Worm (Caenorhabditis elegans) whole organism, L3 larva: ENCODE measurements around the gene H35B03.1.

Experiments used
- R02D3.7 ChIP-seq: fragments of 150-350 bp; optimal IDR thresholded peaks from 2 replicates; lab custom pipeline; 2014; ENCODE audit warnings: missing biosample characterization, missing genetic modification characterization
- ZK546.5 ChIP-seq: sonication (generic microtip); optimal IDR thresholded peaks from 2 replicates; lab custom pipeline; 2017; ENCODE audit warnings: missing biosample characterization, missing genetic modification characterization
- aly-2 ChIP-seq: fragments of 150-350 bp; optimal IDR thresholded peaks from 2 replicates; lab custom pipeline; 2014; ENCODE audit warnings: missing biosample characterization, missing genetic modification characterization
- ama-1 ChIP-seq: fragments of 150-350 bp; optimal IDR thresholded peaks from 2 replicates; lab custom pipeline; 2018
- ceh-16 ChIP-seq: sonication (generic microtip); optimal IDR thresholded peaks from 2 replicates; lab custom pipeline; 2017; ENCODE audit warnings: missing biosample characterization, missing genetic modification characterization
- ceh-28 ChIP-seq: fragments of 150-350 bp; optimal IDR thresholded peaks from 2 replicates; lab custom pipeline; 2014; ENCODE audit warnings: missing biosample characterization, missing genetic modification reagents, missing genetic modification characterization
- ceh-82 ChIP-seq: fragments of 150-350 bp; optimal IDR thresholded peaks from 2 replicates; lab custom pipeline; 2014; ENCODE audit warnings: missing biosample characterization, missing genetic modification characterization
- ceh-9 ChIP-seq: sonication (generic microtip); optimal IDR thresholded peaks from 2 replicates; lab custom pipeline; 2018; ENCODE audit warnings: missing biosample characterization, missing genetic modification characterization
- daf-12 ChIP-seq: fragments of 150-350 bp; optimal IDR thresholded peaks from 2 replicates; lab custom pipeline; 2014; ENCODE audit warnings: missing biosample characterization, missing genetic modification reagents, missing genetic modification characterization
- egl-27 ChIP-seq: sonication (generic microtip); optimal IDR thresholded peaks from 4 replicates; lab custom pipeline; 2017; ENCODE audit warnings: missing biosample characterization, missing genetic modification reagents, missing genetic modification characterization
- egl-5 ChIP-seq: fragments of 150-350 bp; optimal IDR thresholded peaks from 2 replicates; lab custom pipeline; 2017; ENCODE audit warnings: missing biosample characterization, missing genetic modification reagents, missing genetic modification characterization, inconsistent platforms
- elt-1 ChIP-seq: fragments of 150-350 bp; optimal IDR thresholded peaks from 2 replicates; lab custom pipeline; 2014; ENCODE audit warnings: missing biosample characterization, missing genetic modification characterization
- elt-2 ChIP-seq: sonication (generic microtip); optimal IDR thresholded peaks from 2 replicates; lab custom pipeline; 2016; ENCODE audit warnings: missing genetic modification reagents, mild to moderate bottlenecking, missing genetic modification characterization, missing compliant biosample characterization
- elt-3 ChIP-seq, 3 experiments: fragments of 150-350 bp in 1 of 3; sonication (generic microtip) in 2 of 3; optimal IDR thresholded peaks; 2 replicates in 2 of 3; 4 replicates in 1 of 3; lab custom pipeline; 2014 to 2017; ENCODE audit warnings: missing biosample characterization in 3 of 3, missing genetic modification characterization in 3 of 3
- eor-1 ChIP-seq, 2 experiments: fragments of 150-350 bp; optimal IDR thresholded peaks; 2 replicates each; lab custom pipeline; 2014 to 2018; ENCODE audit warnings: missing biosample characterization in 2 of 2, missing genetic modification characterization in 2 of 2
- fkh-10 ChIP-seq: sonication (generic microtip); optimal IDR thresholded peaks from 2 replicates; lab custom pipeline; 2017; ENCODE audit warnings: missing biosample characterization, missing genetic modification reagents, missing genetic modification characterization
- fkh-2 ChIP-seq: fragments of 150-350 bp; optimal IDR thresholded peaks from 2 replicates; lab custom pipeline; 2014; ENCODE audit warnings: missing biosample characterization, missing genetic modification reagents, missing genetic modification characterization
- fos-1 ChIP-seq: fragments of 150-350 bp; optimal IDR thresholded peaks from 2 replicates; lab custom pipeline; 2014; ENCODE audit warnings: missing biosample characterization, missing genetic modification characterization
- hmg-11 ChIP-seq: sonication (generic microtip); optimal IDR thresholded peaks from 2 replicates; lab custom pipeline; 2016; ENCODE audit warnings: missing genetic modification characterization, missing compliant biosample characterization
- jun-1 ChIP-seq: fragments of 150-350 bp; optimal IDR thresholded peaks from 2 replicates; lab custom pipeline; 2014; ENCODE audit warnings: missing biosample characterization, missing genetic modification reagents, missing genetic modification characterization
- lin-15B ChIP-seq: fragments of 150-350 bp; optimal IDR thresholded peaks from 2 replicates; lab custom pipeline; 2014; ENCODE audit warnings: missing biosample characterization, missing genetic modification characterization
- lin-39 ChIP-seq: fragments of 150-350 bp; optimal IDR thresholded peaks from 2 replicates; lab custom pipeline; 2018; ENCODE audit warnings: missing biosample characterization, missing genetic modification reagents, missing genetic modification characterization
- lsy-12 ChIP-seq: sonication (generic microtip); optimal IDR thresholded peaks from 2 replicates; lab custom pipeline; 2016; ENCODE audit warnings: mild to moderate bottlenecking, missing genetic modification characterization, missing compliant biosample characterization
- mdl-1 ChIP-seq: fragments of 150-350 bp; optimal IDR thresholded peaks from 2 replicates; lab custom pipeline; 2014; ENCODE audit warnings: missing biosample characterization, missing genetic modification characterization
- mml-1 ChIP-seq: fragments of 150-350 bp; sonication (generic microtip); optimal IDR thresholded peaks from 3 replicates; lab custom pipeline; 2014; ENCODE audit warnings: missing biosample characterization, missing genetic modification characterization
- nfya-1 ChIP-seq: sonication (generic microtip); optimal IDR thresholded peaks from 2 replicates; lab custom pipeline; 2017; ENCODE audit warnings: missing genetic modification characterization, mild to moderate bottlenecking, missing compliant biosample characterization, antibody characterized with exemption, moderate library complexity; ENCODE audit not compliant: insufficient read depth
- nhr-11 ChIP-seq: fragments of 150-350 bp; optimal IDR thresholded peaks from 2 replicates; lab custom pipeline; 2014; ENCODE audit warnings: missing biosample characterization, missing genetic modification characterization
- nhr-12 ChIP-seq: fragments of 150-350 bp; optimal IDR thresholded peaks from 2 replicates; lab custom pipeline; 2014; ENCODE audit warnings: missing biosample characterization, missing genetic modification characterization
- nhr-23 ChIP-seq: fragments of 150-350 bp; optimal IDR thresholded peaks from 2 replicates; lab custom pipeline; 2014; ENCODE audit warnings: missing biosample characterization, missing genetic modification reagents, missing genetic modification characterization
- nhr-237 ChIP-seq: fragments of 150-350 bp; optimal IDR thresholded peaks from 2 replicates; lab custom pipeline; 2014; ENCODE audit warnings: missing biosample characterization, missing genetic modification characterization
- nhr-25 ChIP-seq: sonication (generic microtip); optimal IDR thresholded peaks from 2 replicates; lab custom pipeline; 2017; ENCODE audit warnings: missing biosample characterization, missing genetic modification characterization
- nhr-28 ChIP-seq: fragments of 150-350 bp; optimal IDR thresholded peaks from 2 replicates; lab custom pipeline; 2014; ENCODE audit warnings: missing biosample characterization, missing genetic modification characterization
- nhr-43 ChIP-seq: sonication (generic microtip); optimal IDR thresholded peaks from 2 replicates; lab custom pipeline; 2016; ENCODE audit warnings: mild to moderate bottlenecking, missing genetic modification characterization, missing compliant biosample characterization; ENCODE audit not compliant: poor library complexity, severe bottlenecking
- nhr-67 ChIP-seq: fragments of 150-350 bp; optimal IDR thresholded peaks from 2 replicates; lab custom pipeline; 2014; ENCODE audit warnings: missing biosample characterization, missing genetic modification characterization
- nhr-76 ChIP-seq: fragments of 150-350 bp; sonication (generic microtip); optimal IDR thresholded peaks from 5 replicates; lab custom pipeline; 2014; ENCODE audit warnings: missing biosample characterization, missing genetic modification characterization
- nhr-77 ChIP-seq: fragments of 150-350 bp; optimal IDR thresholded peaks from 2 replicates; lab custom pipeline; 2014; ENCODE audit warnings: missing biosample characterization, missing genetic modification characterization
- pha-4 ChIP-seq: fragments of 150-350 bp; optimal IDR thresholded peaks from 2 replicates; lab custom pipeline; 2014; ENCODE audit warnings: missing biosample characterization, missing genetic modification reagents, missing genetic modification characterization
- pqm-1 ChIP-seq: fragments of 150-350 bp; optimal IDR thresholded peaks from 2 replicates; lab custom pipeline; 2017; ENCODE audit warnings: missing biosample characterization, missing genetic modification characterization, inconsistent platforms
- sea-2 ChIP-seq: fragments of 150-350 bp; sonication (generic microtip); optimal IDR thresholded peaks from 4 replicates; lab custom pipeline; 2014; ENCODE audit warnings: missing biosample characterization, missing genetic modification reagents, missing genetic modification characterization
- skn-1 ChIP-seq: fragments of 150-350 bp; optimal IDR thresholded peaks from 2 replicates; lab custom pipeline; 2014; ENCODE audit warnings: missing biosample characterization, missing genetic modification characterization
- snpc-4 ChIP-seq: fragments of 150-350 bp; optimal IDR thresholded peaks from 2 replicates; lab custom pipeline; 2014; ENCODE audit warnings: missing biosample characterization, missing genetic modification characterization
- tbx-2 ChIP-seq: sonication (generic microtip); optimal IDR thresholded peaks from 2 replicates; lab custom pipeline; 2016; ENCODE audit warnings: mild to moderate bottlenecking, missing genetic modification characterization, missing compliant biosample characterization
- unc-39 ChIP-seq: sonication (generic microtip); optimal IDR thresholded peaks from 4 replicates; lab custom pipeline; 2017; ENCODE audit warnings: missing biosample characterization, missing genetic modification characterization
- unc-62 ChIP-seq: fragments of 150-350 bp; sonication (generic microtip); optimal IDR thresholded peaks from 4 replicates; lab custom pipeline; 2014; ENCODE audit warnings: missing biosample characterization, missing genetic modification reagents, missing genetic modification characterization
- zag-1 ChIP-seq: fragments of 150-350 bp; optimal IDR thresholded peaks from 2 replicates; lab custom pipeline; 2014; ENCODE audit warnings: missing biosample characterization, missing genetic modification characterization
- ztf-11 ChIP-seq: fragments of 150-350 bp; optimal IDR thresholded peaks from 2 replicates; lab custom pipeline; 2014; ENCODE audit warnings: missing biosample characterization, missing genetic modification characterization
- ztf-4 ChIP-seq: fragments of 150-350 bp; optimal IDR thresholded peaks from 2 replicates; lab custom pipeline; 2014; ENCODE audit warnings: missing biosample characterization, missing genetic modification characterization

Gene H35B03.1

ce11 chrIV:5753253-5753652, 27.9 kb downstream of the H35B03.1 start:
- TF ChIP-seq nfya-1 (tag; lab: Kevin White, UChicago) (no peak), lin-39 (peak; percentile 7), aly-2 (tag; lab: Kevin White, UChicago) (no peak), fkh-10 (GFP tag; lab: Kevin White, UChicago) (no peak), nhr-43 (tag; lab: Kevin White, UChicago) (no peak), lin-15B (tag; lab: Kevin White, UChicago) (no peak), tbx-2 (tag; lab: Kevin White, UChicago) (peak; percentile 5), ceh-9 (no peak), sea-2 (GFP tag; lab: Kevin White, UChicago) (no peak), pha-4 (tag; lab: Kevin White, UChicago) (peak; percentile 91), zag-1 (tag; lab: Kevin White, UChicago) (no peak), ztf-11 (tag; lab: Kevin White, UChicago) (no peak), eor-1 (tag; optimal IDR thresholded peaks at IDR 0.05; lab: Kevin White, UChicago) (no peak), nhr-237 (no peak), jun-1 (tag; lab: Kevin White, UChicago) (no peak), elt-3 (tag; optimal IDR thresholded peaks at IDR 0.05; lab: Kevin White, UChicago) (no peak), unc-39 (tag; lab: Kevin White, UChicago) (no peak), nhr-67 (tag; lab: Kevin White, UChicago) (no peak), fkh-2 (tag; lab: Kevin White, UChicago) (no peak), ztf-4 (no peak), ama-1 (no peak), egl-5 (tag; lab: Kevin White, UChicago) (no peak), daf-12 (tag; lab: Kevin White, UChicago) (no peak), ceh-16 (tag; lab: Kevin White, UChicago) (no peak)

- TF ChIP-seq nhr-76 (tag; lab: Kevin White, UChicago) (peak; percentile 47), nhr-43 (tag; lab: Kevin White, UChicago) (peak; percentile 41), aly-2 (tag; lab: Kevin White, UChicago) (no peak), nhr-77 (peak; percentile 43), zag-1 (tag; lab: Kevin White, UChicago) (no peak), fkh-2 (tag; lab: Kevin White, UChicago) (no peak), skn-1 (no peak), unc-62 (GFP tag; lab: Kevin White, UChicago) (no peak), eor-1 (tag; optimal IDR thresholded peaks at IDR 0.05; lab: Kevin White, UChicago) (no peak), elt-1 (tag; lab: Kevin White, UChicago) (no peak), lsy-12 (tag; lab: Kevin White, UChicago) (peak; percentile 70), nhr-23 (tag; lab: Kevin White, UChicago) (peak; percentile 70), hmg-11 (tag; lab: Kevin White, UChicago) (peak; percentile 92), sea-2 (GFP tag; lab: Kevin White, UChicago) (no peak), elt-2 (peak; percentile 85), nhr-11 (peak; percentile 30), ceh-16 (tag; lab: Kevin White, UChicago) (no peak), ztf-11 (tag; lab: Kevin White, UChicago) (no peak), pha-4 (tag; lab: Kevin White, UChicago) (peak; percentile 92), nhr-67 (tag; lab: Kevin White, UChicago) (no peak), fkh-10 (GFP tag; lab: Kevin White, UChicago) (no peak), R02D3.7 (tag; lab: Kevin White, UChicago) (peak; percentile 46), ztf-4 (no peak), ama-1 (peak; percentile 33), nhr-12 (tag; lab: Kevin White, UChicago) (no peak), ZK546.5 (tag; lab: Kevin White, UChicago) (no peak), mml-1 (no peak), elt-3 (tag; optimal IDR thresholded peaks at IDR 0.05; lab: Kevin White, UChicago) (no peak), fos-1 (no peak), tbx-2 (tag; lab: Kevin White, UChicago) (peak; percentile 53), nhr-28 (tag; lab: Kevin White, UChicago) (no peak), ceh-82 (tag; lab: Kevin White, UChicago) (no peak), daf-12 (tag; lab: Kevin White, UChicago) (no peak), ceh-28 (peak; percentile 48), nfya-1 (tag; lab: Kevin White, UChicago) (peak; percentile 83), lin-39 (peak; percentile 44), ceh-9 (no peak), pqm-1 (tag; lab: Kevin White, UChicago) (peak; percentile 91), snpc-4 (tag; lab: Kevin White, UChicago) (peak; percentile 19), mdl-1 (tag; lab: Kevin White, UChicago) (peak; percentile 70), egl-27 (tag; lab: Kevin White, UChicago) (no peak), nhr-25 (peak; percentile 74), lin-15B (tag; lab: Kevin White, UChicago) (peak; percentile 9), jun-1 (tag; lab: Kevin White, UChicago) (peak; percentile 75), egl-5 (tag; lab: Kevin White, UChicago) (peak; percentile 40), unc-39 (tag; lab: Kevin White, UChicago) (no peak), nhr-237 (no peak)
Measured at ce11 chrIV:5753954-5754543, 28.6 kb downstream of the H35B03.1 start.
